Worm (Caenorhabditis elegans) whole organism, L4/young adult: ENCODE measurements around the gene snt-6.

ENCODE experiments used
- W03F9.2 ChIP-seq: fragments of 150-350 bp; optimal IDR thresholded peaks from 2 replicates; lab custom pipeline; 2014; ENCODE audit warnings: missing biosample characterization, missing genetic modification characterization
- dao-5 ChIP-seq: sonication (generic microtip); optimal IDR thresholded peaks from 2 replicates; lab custom pipeline; 2016; ENCODE audit warnings: missing genotype, missing genetic modification characterization, moderate library complexity, missing compliant biosample characterization
- him-1 ChIP-seq: sonication (generic microtip); optimal IDR thresholded peaks from 2 replicates; lab custom pipeline; 2016; ENCODE audit warnings: missing genotype, missing genetic modification reagents, missing genetic modification characterization, missing compliant biosample characterization

ce11 chrII:757224-757623 is 7.2 kb upstream of the snt-6 start:
- TF ChIP-seq him-1 (no peak), W03F9.2 (tag; lab: Kevin White, UChicago) (no peak), dao-5 (tag; lab: Kevin White, UChicago) (no peak)
